Fruit fly (Drosophila melanogaster) whole organism, embryonic: ENCODE data around the gene CG32483.

Experiments used
- Asciz ChIP-seq: fragments of 200-800 bp; sonication (Bioruptor generic); optimal IDR thresholded peaks from 2 replicates; lab custom pipeline; 2017; ENCODE audit warnings: missing biosample characterization, mild to moderate bottlenecking, missing genetic modification characterization, missing genetic modification reagents
- B-H1 ChIP-seq: fragments of 200-800 bp; sonication (Bioruptor generic); IDR thresholded peaks from 3 replicates; pipeline ENCODE4 v1.3.6; 2022; ENCODE audit warnings: missing biosample characterization, missing genetic modification characterization
- CG10147 ChIP-seq: fragments of 200-800 bp; sonication (Bioruptor generic); optimal IDR thresholded peaks from 2 replicates; lab custom pipeline; 2019; ENCODE audit warnings: missing biosample characterization, mild to moderate bottlenecking, missing genetic modification characterization, moderate library complexity
- CG11398 ChIP-seq: fragments of 200-800 bp; sonication (Bioruptor generic); optimal IDR thresholded peaks from 2 replicates; lab custom pipeline; 2016; ENCODE audit warnings: missing biosample characterization, missing genetic modification characterization
- CG11456 ChIP-seq: fragments of 200-800 bp; sonication (Bioruptor generic); IDR thresholded peaks from 3 replicates; pipeline ENCODE4 v1.3.6; 2022; ENCODE audit warnings: missing biosample characterization, missing genetic modification characterization
- CG16863 ChIP-seq: fragments of 200-800 bp; sonication (Bioruptor generic); optimal IDR thresholded peaks from 3 replicates; lab custom pipeline; 2016; ENCODE audit warnings: missing biosample characterization, missing genetic modification characterization
- CG17568 ChIP-seq: fragments of 200-800 bp; sonication (Bioruptor generic); optimal IDR thresholded peaks from 2 replicates; lab custom pipeline; 2018; ENCODE audit warnings: missing biosample characterization, mild to moderate bottlenecking, missing genetic modification characterization, moderate library complexity
- CG17612 ChIP-seq: fragments of 200-800 bp; sonication (Bioruptor generic); IDR thresholded peaks from 2 replicates; pipeline ENCODE4 v1.3.6; 2022; ENCODE audit warnings: missing biosample characterization, missing genetic modification characterization
- CG18619 ChIP-seq: fragments of 200-800 bp; sonication (Bioruptor generic); optimal IDR thresholded peaks from 3 replicates; lab custom pipeline; 2017; ENCODE audit warnings: missing biosample characterization, mild to moderate bottlenecking, missing genetic modification characterization
- CG18764 ChIP-seq: fragments of 200-800 bp; sonication (Bioruptor generic); optimal IDR thresholded peaks from 3 replicates; lab custom pipeline; 2016; ENCODE audit warnings: missing biosample characterization, missing genetic modification characterization
- CG2120 ChIP-seq: fragments of 200-800 bp; sonication (Bioruptor generic); optimal IDR thresholded peaks from 3 replicates; lab custom pipeline; 2016; ENCODE audit warnings: missing biosample characterization, missing genetic modification characterization
- CG30020 ChIP-seq: fragments of 200-800 bp; optimal IDR thresholded peaks from 2 replicates; lab custom pipeline; 2019; ENCODE audit warnings: missing biosample characterization, mild to moderate bottlenecking, missing genetic modification characterization, moderate library complexity
- CG31365 ChIP-seq: fragments of 200-800 bp; sonication (Bioruptor generic); optimal IDR thresholded peaks from 2 replicates; lab custom pipeline; 2018; ENCODE audit warnings: missing biosample characterization, mild to moderate bottlenecking, missing genetic modification characterization
- CG6272 ChIP-seq: fragments of 200-800 bp; sonication (Bioruptor generic); IDR thresholded peaks from 2 replicates; pipeline ENCODE4 v1.3.6; 2022; ENCODE audit warnings: missing biosample characterization, missing genetic modification characterization
- CG6813 ChIP-seq: fragments of 200-800 bp; sonication (Bioruptor generic); optimal IDR thresholded peaks from 2 replicates; lab custom pipeline; 2017; ENCODE audit warnings: missing biosample characterization, missing genetic modification characterization, mild to moderate bottlenecking, moderate library complexity, missing genetic modification reagents
- CG7357 ChIP-seq: fragments of 200-800 bp; sonication (Bioruptor generic); IDR thresholded peaks from 3 replicates; pipeline ENCODE4 v1.3.6; 2022; ENCODE audit warnings: missing biosample characterization, missing genetic modification characterization
- CG9817 ChIP-seq: fragments of 200-800 bp; sonication (Bioruptor generic); optimal IDR thresholded peaks from 2 replicates; lab custom pipeline; 2018; ENCODE audit warnings: missing biosample characterization, mild to moderate bottlenecking, missing genetic modification characterization, moderate library complexity
- CG9876 ChIP-seq: fragments of 200-800 bp; sonication (Bioruptor generic); optimal IDR thresholded peaks from 2 replicates; lab custom pipeline; 2016; ENCODE audit warnings: missing biosample characterization, missing genetic modification characterization
- CkIIα-i1 ChIP-seq: fragments of 200-800 bp; sonication (Bioruptor generic); IDR thresholded peaks from 2 replicates; pipeline ENCODE4 v1.3.6; 2022; ENCODE audit warnings: missing biosample characterization, missing genetic modification characterization
- CoRest ChIP-seq: fragments of 200-800 bp; sonication (Bioruptor generic); optimal IDR thresholded peaks from 3 replicates; lab custom pipeline; 2018; ENCODE audit warnings: missing biosample characterization, mild to moderate bottlenecking, missing genetic modification characterization, moderate library complexity
- Doc3 ChIP-seq: fragments of 200-800 bp; sonication (Bioruptor generic); IDR thresholded peaks from 3 replicates; pipeline ENCODE4 v1.3.6; 2022; ENCODE audit warnings: missing biosample characterization, missing genetic modification characterization; ENCODE audit not compliant: partially characterized antibody
- Fer2 ChIP-seq: fragments of 200-800 bp; sonication (Bioruptor generic); optimal IDR thresholded peaks from 2 replicates; lab custom pipeline; 2018; ENCODE audit warnings: missing biosample characterization, mild to moderate bottlenecking, missing genetic modification characterization, moderate library complexity
- H2.0 ChIP-seq: fragments of 200-800 bp; sonication (Bioruptor generic); IDR thresholded peaks from 2 replicates; pipeline ENCODE4 v1.3.6; 2022; ENCODE audit warnings: missing biosample characterization, missing genetic modification characterization
- Lhr ChIP-seq: fragments of 200-800 bp; sonication (Bioruptor generic); optimal IDR thresholded peaks from 3 replicates; lab custom pipeline; 2017; ENCODE audit warnings: mild to moderate bottlenecking, missing biosample characterization, missing genetic modification reagents, missing genetic modification characterization
- NC2β ChIP-seq: fragments of 200-800 bp; sonication (Bioruptor generic); optimal IDR thresholded peaks from 2 replicates; lab custom pipeline; 2016; ENCODE audit warnings: missing biosample characterization, missing genetic modification characterization
- Oli ChIP-seq: fragments of 200-800 bp; sonication (Bioruptor generic); optimal IDR thresholded peaks from 2 replicates; lab custom pipeline; 2018; ENCODE audit warnings: missing biosample characterization, mild to moderate bottlenecking, missing genetic modification characterization, moderate library complexity
- Opbp ChIP-seq: fragments of 200-800 bp; sonication (Bioruptor generic); IDR thresholded peaks from 3 replicates; pipeline ENCODE4 v1.3.6; 2022; ENCODE audit warnings: missing biosample characterization, missing genetic modification characterization; ENCODE audit not compliant: partially characterized antibody
- Pdp1 ChIP-seq, 2 experiments: fragments of 200-800 bp; sonication (Bioruptor generic); optimal IDR thresholded peaks; 3 replicates each; lab custom pipeline; 2016; ENCODE audit warnings: missing biosample characterization in 2 of 2, missing genetic modification characterization in 2 of 2, mild to moderate bottlenecking in 1 of 2, moderate library complexity in 1 of 2
- Sox100B ChIP-seq: fragments of 200-800 bp; sonication (Bioruptor generic); optimal IDR thresholded peaks from 3 replicates; lab custom pipeline; 2018; ENCODE audit warnings: missing biosample characterization, mild to moderate bottlenecking, missing genetic modification characterization
- Vsx1 ChIP-seq: fragments of 200-800 bp; sonication (Bioruptor generic); optimal IDR thresholded peaks from 2 replicates; lab custom pipeline; 2017; ENCODE audit warnings: missing biosample characterization, mild to moderate bottlenecking, missing genetic modification characterization, missing genetic modification reagents
- ab ChIP-seq: fragments of 200-800 bp; sonication (Bioruptor generic); optimal IDR thresholded peaks from 2 replicates; lab custom pipeline; 2016; ENCODE audit warnings: missing biosample characterization, missing genetic modification characterization
- abd-A ChIP-seq: fragments of 200-800 bp; sonication (Bioruptor generic); optimal IDR thresholded peaks from 3 replicates; lab custom pipeline; 2019; ENCODE audit warnings: missing biosample characterization, mild to moderate bottlenecking, missing genetic modification characterization, moderate library complexity
- ac ChIP-seq: fragments of 200-800 bp; sonication (Bioruptor generic); optimal IDR thresholded peaks from 3 replicates; lab custom pipeline; 2017; ENCODE audit warnings: missing biosample characterization, mild to moderate bottlenecking, missing genetic modification characterization
- bigmax ChIP-seq: fragments of 200-800 bp; sonication (Bioruptor generic); optimal IDR thresholded peaks from 2 replicates; lab custom pipeline; 2018; ENCODE audit warnings: missing biosample characterization, mild to moderate bottlenecking, missing genetic modification characterization
- caup ChIP-seq: fragments of 200-800 bp; sonication (Bioruptor generic); optimal IDR thresholded peaks from 3 replicates; lab custom pipeline; 2017; ENCODE audit warnings: missing biosample characterization, mild to moderate bottlenecking, missing genetic modification characterization, moderate library complexity; ENCODE audit not compliant: severe bottlenecking
- cwo ChIP-seq: fragments of 200-800 bp; sonication (Bioruptor generic); optimal IDR thresholded peaks from 3 replicates; lab custom pipeline; 2017; ENCODE audit warnings: missing biosample characterization, missing genetic modification characterization, mild to moderate bottlenecking, moderate library complexity, missing genetic modification reagents
- gce ChIP-seq: fragments of 200-800 bp; sonication (Bioruptor generic); IDR thresholded peaks from 3 replicates; pipeline ENCODE4 v1.3.6; 2022; ENCODE audit warnings: missing biosample characterization, missing genetic modification characterization
- klu ChIP-seq: fragments of 200-800 bp; sonication (Bioruptor generic); IDR thresholded peaks from 2 replicates; pipeline ENCODE4 v1.3.6; 2022; ENCODE audit warnings: missing biosample characterization, missing genetic modification characterization
- mirr ChIP-seq: fragments of 200-800 bp; sonication (Bioruptor generic); optimal IDR thresholded peaks from 3 replicates; lab custom pipeline; 2018; ENCODE audit warnings: missing biosample characterization, mild to moderate bottlenecking, missing genetic modification characterization
- otp ChIP-seq: fragments of 200-800 bp; sonication (Bioruptor generic); IDR thresholded peaks from 3 replicates; pipeline ENCODE4, ENCODE4 v1.3.6; 2022; ENCODE audit warnings: missing biosample characterization, missing genetic modification characterization
- pho ChIP-seq: fragments of 200-800 bp; sonication (Bioruptor generic); optimal IDR thresholded peaks from 2 replicates; lab custom pipeline; 2016; ENCODE audit warnings: missing biosample characterization, missing genetic modification characterization
- sob ChIP-seq: fragments of 200-800 bp; sonication (Bioruptor generic); IDR thresholded peaks from 2 replicates; pipeline ENCODE4 v1.3.6; 2022; ENCODE audit warnings: missing biosample characterization, missing genetic modification characterization
- sqz ChIP-seq: fragments of 200-800 bp; sonication (Bioruptor generic); optimal IDR thresholded peaks from 3 replicates; lab custom pipeline; 2018; ENCODE audit warnings: missing biosample characterization, mild to moderate bottlenecking, missing genetic modification characterization
- sr ChIP-seq: fragments of 200-800 bp; sonication (Bioruptor generic); IDR thresholded peaks from 3 replicates; pipeline ENCODE4 v1.3.6; 2022; ENCODE audit warnings: missing biosample characterization, missing genetic modification characterization
- stc ChIP-seq: fragments of 200-800 bp; sonication (Bioruptor generic); IDR thresholded peaks from 2 replicates; pipeline ENCODE4 v1.3.6; 2022; ENCODE audit warnings: missing biosample characterization, missing genetic modification characterization
- stwl ChIP-seq: fragments of 200-800 bp; sonication (Bioruptor generic); optimal IDR thresholded peaks from 3 replicates; lab custom pipeline; 2018; ENCODE audit warnings: missing biosample characterization, mild to moderate bottlenecking, missing genetic modification characterization, moderate library complexity
- tll ChIP-seq, 2 experiments: fragments of 200-800 bp in 1 of 2; fragments of >200 bp in 1 of 2; sonication (Bioruptor generic) in 1 of 2; optimal IDR thresholded peaks; 2 replicates each; lab custom pipeline; 2017 to 2019; ENCODE audit warnings: missing biosample characterization in 2 of 2, missing genetic modification characterization in 2 of 2, mild to moderate bottlenecking in 1 of 2, moderate library complexity in 1 of 2
- tx ChIP-seq: fragments of 200-800 bp; sonication (Bioruptor generic); optimal IDR thresholded peaks from 2 replicates; lab custom pipeline; 2016; ENCODE audit warnings: missing biosample characterization, missing genetic modification characterization

The CG32483 gene

DNA sequence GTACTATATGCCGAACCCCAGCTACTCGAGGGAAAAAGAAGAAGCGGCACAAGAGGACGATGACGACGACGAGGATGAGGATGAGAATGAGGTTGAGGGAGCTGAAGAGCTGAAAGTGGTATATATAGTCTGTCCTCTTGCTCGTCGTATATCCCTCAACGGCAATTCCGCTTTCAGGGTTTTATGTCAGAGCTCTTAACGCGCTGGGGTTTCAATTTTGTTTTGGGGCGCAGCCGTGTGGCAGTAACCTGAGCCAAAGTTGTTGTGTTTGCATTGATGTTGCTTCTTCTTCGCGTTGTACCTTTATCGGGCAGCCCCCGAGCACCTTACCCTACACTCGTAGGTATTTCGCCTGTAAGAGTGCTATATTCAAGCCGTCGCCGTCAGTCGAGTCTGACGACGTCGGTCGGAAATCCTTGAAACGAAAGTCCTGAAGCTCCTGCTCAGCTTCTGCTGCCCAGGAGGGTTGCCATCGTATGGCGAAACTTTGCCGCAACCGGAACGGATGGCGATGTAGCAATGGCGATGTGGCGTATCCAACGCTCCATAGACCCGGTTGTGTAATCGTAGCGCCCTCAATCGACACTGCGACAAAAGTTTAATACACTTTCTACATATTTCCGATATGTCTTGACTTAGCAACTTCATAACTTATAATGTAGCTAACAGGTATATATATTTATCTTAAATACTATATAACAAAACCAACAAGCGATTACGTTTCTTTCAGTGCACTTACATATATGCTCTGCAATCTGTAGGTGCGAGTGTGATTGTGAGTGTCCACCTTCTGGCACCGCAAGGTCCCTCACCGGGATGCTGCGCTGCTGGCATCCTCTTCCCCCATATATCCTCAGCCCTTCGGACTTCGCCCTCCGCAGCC lies 15.0 kb upstream of the CG32483 start (continued):
- TF ChIP-seq CG17612 (GFP tag; lab: Robert Waterston, UW) (no peak), CG11398 (no peak), CG9876 (GFP tag; lab: Kevin White, UChicago) (no peak), CG30020 (tag; lab: Kevin White, UChicago) (no peak), Asciz (GFP tag; lab: Kevin White, UChicago) (no peak), otp (GFP tag; lab: Robert Waterston, UW) (peak; percentile 59; the same call in 1 of the 3 replicates), NC2β (GFP tag; lab: Kevin White, UChicago) (no peak), CG6272 (no peak), Doc3 (no peak), CG17568 (GFP tag; lab: Kevin White, UChicago) (no peak), abd-A (tag; lab: Kevin White, UChicago) (no peak), tx (no peak), CG31365 (tag; lab: Kevin White, UChicago) (no peak), stwl (tag; lab: Kevin White, UChicago) (no peak), CG10147 (GFP tag; lab: Kevin White, UChicago) (no peak), mirr (GFP tag; lab: Kevin White, UChicago) (no peak), CkIIα-i1 (no peak), klu (GFP tag; lab: Robert Waterston, UW) (0 out of 2 replicates have a peak, but pooled peaks have one; percentile 38), tll (GFP tag; optimal IDR thresholded peaks at IDR 0.05; lab: Kevin White, UChicago) (no peak), pho (no peak), CG2120 (GFP tag; lab: Kevin White, UChicago) (peak; percentile 28), sob (no peak), Vsx1 (GFP tag; lab: Kevin White, UChicago) (no peak), CG18764 (GFP tag; lab: Kevin White, UChicago) (no peak), sr (GFP tag; lab: Robert Waterston, UW) (no peak), caup (peak; percentile 24), H2.0 (GFP tag; lab: Robert Waterston, UW) (no peak), gce (no peak), CG18619 (GFP tag; lab: Kevin White, UChicago) (no peak), Fer2 (tag; lab: Kevin White, UChicago) (no peak), Lhr (GFP tag; lab: Kevin White, UChicago) (no peak), CG7357 (no peak), Pdp1 (GFP tag; optimal IDR thresholded peaks at IDR 0.05; lab: Kevin White, UChicago) (peak in 1 of 2 experiments; percentile 46), Opbp (GFP tag; lab: Robert Waterston, UW) (no peak), sqz (no peak), ac (GFP tag; lab: Kevin White, UChicago) (no peak), CG16863 (GFP tag; lab: Kevin White, UChicago) (no peak), CG9817 (no peak), stc (GFP tag; lab: Robert Waterston, UW) (0 out of 2 replicates have a peak, but pooled peaks have one; percentile 42), cwo (GFP tag; lab: Kevin White, UChicago) (peak; percentile 34), Sox100B (GFP tag; lab: Kevin White, UChicago) (no peak), bigmax (GFP tag; lab: Kevin White, UChicago) (no peak), Oli (no peak), CoRest (tag; lab: Kevin White, UChicago) (no peak), CG11456 (no peak), CG6813 (no peak), B-H1 (GFP tag; lab: Robert Waterston, UW) (peak; percentile 38; the same call in 1 of the 3 replicates), ab (GFP tag; lab: Kevin White, UChicago) (no peak)
